Fruit fly (Drosophila melanogaster): ENCODE data around the gene ATPsyndelta.

Gene ATPsyndelta

DNA sequence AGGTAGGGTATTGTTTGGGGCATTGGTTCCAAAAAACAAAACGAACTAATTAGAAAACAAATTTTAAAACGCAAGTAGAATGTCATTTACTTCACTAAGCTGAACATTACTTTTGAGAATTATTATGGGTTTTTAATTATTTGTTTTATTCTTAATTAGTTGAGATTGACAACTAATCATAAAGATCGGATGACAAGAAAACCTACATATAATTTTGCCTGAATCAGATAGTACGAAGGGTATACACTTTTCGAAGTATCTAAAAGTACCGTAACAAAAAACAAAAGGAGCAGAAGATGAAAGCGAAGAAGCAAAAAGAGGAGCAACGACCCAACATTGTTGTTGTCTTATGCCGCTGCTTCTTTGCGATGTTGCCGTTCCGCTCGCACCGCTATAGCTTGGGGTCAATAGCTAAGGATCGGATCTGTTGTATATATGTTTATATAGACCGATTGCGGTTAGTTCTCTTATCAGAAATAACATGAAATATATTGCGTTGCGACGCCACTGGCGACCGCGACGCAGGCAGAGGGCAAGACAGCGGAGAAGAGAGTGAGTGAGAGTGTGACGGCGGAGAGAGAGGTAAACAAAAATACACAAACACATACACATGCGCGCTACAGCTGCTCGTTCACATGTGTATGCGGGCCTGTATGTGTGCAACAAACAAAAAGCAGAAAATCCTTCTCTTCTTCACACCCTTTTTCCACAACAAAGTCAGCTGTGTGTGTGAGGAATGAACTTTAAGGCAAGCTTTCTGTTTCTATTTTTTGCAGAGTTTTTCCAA is 1.4 kb upstream of the ATPsyndelta start (continued):
- TF ChIP-seq CG15269 (tag; optimal IDR thresholded peaks at IDR 0.05) (peak; percentile 70), CG5953 (GFP tag; IDR thresholded peaks at IDR 0.05) (no peak), Bgb (GFP tag; IDR thresholded peaks at IDR 0.05; ENCODE audit: partially characterized antibody) (no peak; the same call in 1 of the 2 replicates), lilli (GFP tag; optimal IDR thresholded peaks at IDR 0.05) (peak; percentile 63), CTCF (GFP tag; optimal IDR thresholded peaks at IDR 0.05) (no peak), Dip3 (GFP tag; optimal IDR thresholded peaks at IDR 0.05) (peak; percentile 64), HHEX (GFP tag; optimal IDR thresholded peaks at IDR 0.05) (peak; percentile 61), toy (GFP tag; IDR thresholded peaks at IDR 0.05) (no peak), trh (GFP tag; optimal IDR thresholded peaks at IDR 0.05) (no peak), stwl (tag; optimal IDR thresholded peaks at IDR 0.05) (no peak), lmd (GFP tag; IDR thresholded peaks at IDR 0.05) (peak; percentile 41; the same call in 1 of the 2 replicates), al (GFP tag; IDR thresholded peaks at IDR 0.05) (no peak), CG6791 (GFP tag; IDR thresholded peaks at IDR 0.05; ENCODE audit: partially characterized antibody) (no peak), pho (GFP tag; optimal IDR thresholded peaks at IDR 0.05) (peak; percentile 69), CG17829 (tag; optimal IDR thresholded peaks at IDR 0.05) (peak; percentile 64), CG9727 (GFP tag; optimal IDR thresholded peaks at IDR 0.05) (peak; percentile 63), tgo (GFP tag; IDR thresholded peaks at IDR 0.05) (no peak), maf-S (GFP tag; optimal IDR thresholded peaks at IDR 0.05) (peak; percentile 40), pros (GFP tag; optimal IDR thresholded peaks at IDR 0.05) (no peak), bcd (GFP tag; optimal IDR thresholded peaks at IDR 0.05) (peak; percentile 53), Nf-YC (tag; optimal IDR thresholded peaks at IDR 0.05) (no peak), Poxn (GFP tag; IDR thresholded peaks at IDR 0.05) (no peak), CG4424 (GFP tag; optimal IDR thresholded peaks at IDR 0.05) (peak; percentile 55), otp (GFP tag; IDR thresholded peaks at IDR 0.05) (no peak), Bdp1 (GFP tag; optimal IDR thresholded peaks at IDR 0.05) (no peak), Sry-β (GFP tag; optimal IDR thresholded peaks at IDR 0.05) (no peak), jigr1 (GFP tag; IDR thresholded peaks at IDR 0.05) (no peak), B-H2 (GFP tag; optimal IDR thresholded peaks at IDR 0.05) (no peak), wek (GFP tag; optimal IDR thresholded peaks at IDR 0.05) (no peak), MTF-1 (GFP tag; optimal IDR thresholded peaks at IDR 0.05; ENCODE audit: borderline replicate concordance) (no peak), CG15514 (GFP tag; optimal IDR thresholded peaks at IDR 0.05) (no peak), ham (GFP tag; IDR thresholded peaks at IDR 0.05) (no peak), CG18011 (GFP tag; optimal IDR thresholded peaks at IDR 0.05) (no peak), CG6683 (GFP tag; optimal IDR thresholded peaks at IDR 0.05) (no peak), tap (tag; optimal IDR thresholded peaks at IDR 0.05) (peak; percentile 41), Doc2 (GFP tag; IDR thresholded peaks at IDR 0.05) (no peak), CG11398 (GFP tag; optimal IDR thresholded peaks at IDR 0.05) (no peak), dmrt99B (tag; optimal IDR thresholded peaks at IDR 0.05) (peak; percentile 76), luna (GFP tag; optimal IDR thresholded peaks at IDR 0.05) (no peak), Mrtf (GFP tag; IDR thresholded peaks at IDR 0.05) (no peak), E2f2 (GFP tag; IDR thresholded peaks at IDR 0.05) (peak; percentile 19; the same call in 1 of the 2 replicates), oc (tag; optimal IDR thresholded peaks at IDR 0.05) (peak; percentile 7), CG16863 (GFP tag; optimal IDR thresholded peaks at IDR 0.05) (peak; percentile 21), Oaz (GFP tag; IDR thresholded peaks at IDR 0.05) (no peak), Xbp1 (GFP tag; optimal IDR thresholded peaks at IDR 0.05) (peak; percentile 65), CG10543 (GFP tag; optimal IDR thresholded peaks at IDR 0.05) (no peak), CG13424 (tag; optimal IDR thresholded peaks at IDR 0.05) (peak; percentile 69), CG2889 (GFP tag; IDR thresholded peaks at IDR 0.05) (no peak), CG31388 (GFP tag; optimal IDR thresholded peaks at IDR 0.05) (no peak), CG31224 (GFP tag; IDR thresholded peaks at IDR 0.05) (no peak)

Measured in whole organism, embryonic.